Worm (Caenorhabditis elegans) whole organism, L2 larva: ENCODE measurements around the gene C10G8.3.

Source experiments
- F13H6.1 ChIP-seq: sonication (generic microtip); optimal IDR thresholded peaks from 2 replicates; lab custom pipeline; 2016; ENCODE audit warnings: missing genetic modification characterization, missing compliant biosample characterization
- elt-1 ChIP-seq: fragments of 150-350 bp; optimal IDR thresholded peaks from 2 replicates; lab custom pipeline; 2014; ENCODE audit warnings: missing biosample characterization, missing genetic modification characterization
- elt-3 ChIP-seq: sonication (generic microtip); optimal IDR thresholded peaks from 2 replicates; lab custom pipeline; 2017; ENCODE audit warnings: missing biosample characterization, missing genetic modification characterization
- lin-13 ChIP-seq: fragments of 150-350 bp; optimal IDR thresholded peaks from 2 replicates; lab custom pipeline; 2014; ENCODE audit warnings: missing biosample characterization, missing genetic modification reagents, missing genetic modification characterization
- mbf-1 ChIP-seq: sonication (generic microtip); optimal IDR thresholded peaks from 2 replicates; lab custom pipeline; 2017; ENCODE audit warnings: missing biosample characterization, missing genetic modification characterization
- nhr-237 ChIP-seq: fragments of 150-350 bp; optimal IDR thresholded peaks from 2 replicates; lab custom pipeline; 2014; ENCODE audit warnings: missing biosample characterization, missing genetic modification characterization
- nhr-25 ChIP-seq: fragments of 150-350 bp; sonication (generic microtip); optimal IDR thresholded peaks from 3 replicates; lab custom pipeline; 2014; ENCODE audit warnings: missing biosample characterization, missing genetic modification characterization
- skn-1 ChIP-seq: sonication (generic microtip); optimal IDR thresholded peaks from 2 replicates; lab custom pipeline; 2017; ENCODE audit warnings: missing biosample characterization, missing genetic modification characterization
- snpc-4 ChIP-seq: fragments of 150-350 bp; optimal IDR thresholded peaks from 2 replicates; lab custom pipeline; 2014; ENCODE audit warnings: missing biosample characterization, missing genetic modification characterization
- unc-39 ChIP-seq: fragments of 150-350 bp; optimal IDR thresholded peaks from 2 replicates; lab custom pipeline; 2014; ENCODE audit warnings: missing biosample characterization, missing genetic modification characterization
- ztf-11 ChIP-seq: sonication (generic microtip); optimal IDR thresholded peaks from 2 replicates; lab custom pipeline; 2017; ENCODE audit warnings: missing biosample characterization, missing genetic modification characterization

ce11 chrV:5334588-5334987 lies 22.0 kb downstream of the C10G8.3 start, which contains the start of gene srg-28:
- TF ChIP-seq lin-13 (GFP tag; lab: Kevin White, UChicago), result no peak
- TF ChIP-seq skn-1 (tag; lab: Kevin White, UChicago), result no peak
- no peak for TF ChIP-seq mbf-1 (tag; lab: Kevin White, UChicago)
- no peak for TF ChIP-seq elt-1 (tag; lab: Kevin White, UChicago)
- no peak for TF ChIP-seq nhr-25 (tag; lab: Kevin White, UChicago)
- no peak for TF ChIP-seq snpc-4 (tag; lab: Kevin White, UChicago)
- no peak for TF ChIP-seq elt-3 (tag; lab: Kevin White, UChicago)
- no peak for TF ChIP-seq ztf-11 (tag; lab: Kevin White, UChicago)
- TF ChIP-seq unc-39 (tag; lab: Kevin White, UChicago), result no peak
- TF ChIP-seq nhr-237 (tag; lab: Kevin White, UChicago), result no peak
- no peak for TF ChIP-seq F13H6.1 (tag; lab: Kevin White, UChicago)
